Fruit fly (Drosophila melanogaster) whole organism, larva: Measurements from ENCODE around the gene CG12539.
A peak's percentile ranks its signal among the peaks of the same experiment; 100 is the strongest.

Source experiments
- noc ChIP-seq: fragments of 200-800 bp; sonication (Bioruptor generic); optimal IDR thresholded peaks from 3 replicates; lab custom pipeline; 2019; ENCODE audit warnings: missing biosample characterization, mild to moderate bottlenecking, missing genetic modification characterization, moderate library complexity

The CG12539 gene

dm6 chrX:14805646-14806045 is 38.9 kb downstream of the CG12539 start:
- TF ChIP-seq noc (tag; lab: Kevin White, UChicago) = no peak

- TF ChIP-seq noc (tag; lab: Kevin White, UChicago) = peak; percentile 8
Observed at dm6 chrX:14802611-14803110, 41.9 kb downstream of the CG12539 start.
